Fruit fly (Drosophila melanogaster) whole organism, embryonic: Measurements from ENCODE around the gene fwd.

Source experiments
- Asciz ChIP-seq: fragments of 200-800 bp; sonication (Bioruptor generic); optimal IDR thresholded peaks from 2 replicates; lab custom pipeline; 2017; ENCODE audit warnings: missing biosample characterization, mild to moderate bottlenecking, missing genetic modification characterization, missing genetic modification reagents
- Bgb ChIP-seq: fragments of 200-800 bp; sonication (Bioruptor generic); IDR thresholded peaks from 2 replicates; pipeline ENCODE4 v1.3.6; 2022; ENCODE audit warnings: missing biosample characterization, missing genetic modification characterization; ENCODE audit not compliant: partially characterized antibody
- BtbVII ChIP-seq: fragments of 200-800 bp; sonication (Bioruptor generic); optimal IDR thresholded peaks from 3 replicates; lab custom pipeline; 2017; ENCODE audit warnings: missing biosample characterization, mild to moderate bottlenecking, missing genetic modification characterization
- CG10147 ChIP-seq: fragments of 200-800 bp; sonication (Bioruptor generic); optimal IDR thresholded peaks from 2 replicates; lab custom pipeline; 2019; ENCODE audit warnings: missing biosample characterization, mild to moderate bottlenecking, missing genetic modification characterization, moderate library complexity
- CG10366 ChIP-seq: fragments of 200-800 bp; sonication (Bioruptor generic); IDR thresholded peaks from 2 replicates; pipeline ENCODE4 v1.3.6; 2022; ENCODE audit warnings: missing biosample characterization, missing genetic modification characterization
- CG11085 ChIP-seq: fragments of 200-800 bp; sonication (Bioruptor generic); IDR thresholded peaks from 2 replicates; pipeline ENCODE4 v1.3.6; 2022; ENCODE audit warnings: missing biosample characterization, missing genetic modification characterization
- CG11247 ChIP-seq: fragments of 200-800 bp; sonication (Bioruptor generic); IDR thresholded peaks from 2 replicates; pipeline ENCODE4 v1.3.6; 2022; ENCODE audit warnings: missing biosample characterization, missing genetic modification characterization
- CG1233 ChIP-seq: fragments of 200-800 bp; sonication (Bioruptor generic); optimal IDR thresholded peaks from 4 replicates; lab custom pipeline; 2018; ENCODE audit warnings: missing biosample characterization, mild to moderate bottlenecking, missing genetic modification characterization
- CG14710 ChIP-seq: fragments of 200-800 bp; sonication (Bioruptor generic); optimal IDR thresholded peaks from 3 replicates; lab custom pipeline; 2019; ENCODE audit warnings: missing biosample characterization, mild to moderate bottlenecking, missing genetic modification characterization, moderate library complexity
- CG15073 ChIP-seq: fragments of 200-800 bp; sonication (Bioruptor generic); optimal IDR thresholded peaks from 2 replicates; lab custom pipeline; 2016; ENCODE audit warnings: missing biosample characterization, missing genetic modification characterization
- CG15514 ChIP-seq: fragments of 200-800 bp; sonication (Bioruptor generic); optimal IDR thresholded peaks from 3 replicates; lab custom pipeline; 2017; ENCODE audit warnings: missing biosample characterization, missing genetic modification characterization, mild to moderate bottlenecking, moderate library complexity, missing genetic modification reagents
- CG15601 ChIP-seq: fragments of 200-800 bp; sonication (Bioruptor generic); optimal IDR thresholded peaks from 3 replicates; lab custom pipeline; 2019; ENCODE audit warnings: missing biosample characterization, mild to moderate bottlenecking, missing genetic modification characterization, moderate library complexity
- CG17361 ChIP-seq: fragments of 200-800 bp; sonication (Bioruptor generic); IDR thresholded peaks from 3 replicates; pipeline ENCODE4 v1.3.6; 2022; ENCODE audit warnings: missing biosample characterization, missing genetic modification characterization
- CG17829 ChIP-seq: fragments of 200-800 bp; optimal IDR thresholded peaks from 2 replicates; lab custom pipeline; 2019; ENCODE audit warnings: missing biosample characterization, mild to moderate bottlenecking, missing genetic modification characterization, moderate library complexity
- CG1832 ChIP-seq: fragments of 200-800 bp; sonication (Bioruptor generic); optimal IDR thresholded peaks from 2 replicates; lab custom pipeline; 2017; ENCODE audit warnings: missing biosample characterization, mild to moderate bottlenecking, missing genetic modification characterization, inconsistent platforms
- CG18764 ChIP-seq: fragments of 200-800 bp; sonication (Bioruptor generic); optimal IDR thresholded peaks from 3 replicates; lab custom pipeline; 2016; ENCODE audit warnings: missing biosample characterization, missing genetic modification characterization
- CG2712 ChIP-seq: fragments of 200-800 bp; optimal IDR thresholded peaks from 3 replicates; lab custom pipeline; 2019; ENCODE audit warnings: missing biosample characterization, mild to moderate bottlenecking, missing genetic modification characterization, moderate library complexity
- CG32772 ChIP-seq: fragments of 200-800 bp; sonication (Bioruptor generic); IDR thresholded peaks from 2 replicates; pipeline ENCODE4 v1.3.6; 2022; ENCODE audit warnings: missing biosample characterization, missing genetic modification characterization
- CG34422 ChIP-seq: fragments of 200-800 bp; sonication (Bioruptor generic); IDR thresholded peaks from 3 replicates; pipeline ENCODE4 v1.3.6; 2022; ENCODE audit warnings: missing biosample characterization, missing genetic modification characterization
- CG3838 ChIP-seq: fragments of 200-800 bp; sonication (Bioruptor generic); optimal IDR thresholded peaks from 3 replicates; lab custom pipeline; 2016; ENCODE audit warnings: missing biosample characterization, missing genetic modification characterization
- CG7987 ChIP-seq: fragments of 200-800 bp; sonication (Bioruptor generic); optimal IDR thresholded peaks from 2 replicates; lab custom pipeline; 2018; ENCODE audit warnings: missing biosample characterization, mild to moderate bottlenecking, missing genetic modification characterization, moderate library complexity
- CG9876 ChIP-seq: fragments of 200-800 bp; sonication (Bioruptor generic); optimal IDR thresholded peaks from 2 replicates; lab custom pipeline; 2016; ENCODE audit warnings: missing biosample characterization, missing genetic modification characterization
- Camta ChIP-seq: fragments of 200-800 bp; sonication (Bioruptor generic); optimal IDR thresholded peaks from 2 replicates; lab custom pipeline; 2016; ENCODE audit warnings: missing biosample characterization, missing genetic modification characterization
- CrebB ChIP-seq: fragments of 200-800 bp; sonication (Bioruptor generic); optimal IDR thresholded peaks from 3 replicates; lab custom pipeline; 2018; ENCODE audit warnings: missing biosample characterization, mild to moderate bottlenecking, missing genetic modification characterization
- D ChIP-seq, 2 experiments: fragments of 200-800 bp in 1 of 2; fragments of >200 bp in 1 of 2; sonication (Bioruptor generic) in 1 of 2; optimal IDR thresholded peaks; 2 replicates in 1 of 2; 3 replicates in 1 of 2; lab custom pipeline; 2017; ENCODE audit warnings: mild to moderate bottlenecking in 1 of 2, missing biosample characterization in 1 of 2, missing genetic modification characterization in 1 of 2, missing genetic modification reagents in 1 of 2
- Deaf1 ChIP-seq: fragments of 200-800 bp; optimal IDR thresholded peaks from 3 replicates; lab custom pipeline; 2019; ENCODE audit warnings: missing biosample characterization, mild to moderate bottlenecking, missing genetic modification characterization, moderate library complexity
- Dek ChIP-seq: fragments of 200-800 bp; sonication (Bioruptor generic); optimal IDR thresholded peaks from 3 replicates; lab custom pipeline; 2019; ENCODE audit warnings: missing biosample characterization, mild to moderate bottlenecking, missing genetic modification characterization, moderate library complexity
- Doc3 ChIP-seq: fragments of 200-800 bp; sonication (Bioruptor generic); IDR thresholded peaks from 3 replicates; pipeline ENCODE4 v1.3.6; 2022; ENCODE audit warnings: missing biosample characterization, missing genetic modification characterization; ENCODE audit not compliant: partially characterized antibody
- Dref ChIP-seq: fragments of 200-800 bp; sonication (Bioruptor generic); IDR thresholded peaks from 2 replicates; pipeline ENCODE4 v1.3.6; 2022; ENCODE audit warnings: missing biosample characterization, missing genetic modification characterization
- Fer1 ChIP-seq: fragments of 200-800 bp; sonication (Bioruptor generic); optimal IDR thresholded peaks from 2 replicates; lab custom pipeline; 2017; ENCODE audit warnings: missing biosample characterization, mild to moderate bottlenecking, missing genetic modification characterization
- MESR4 ChIP-seq: fragments of 200-800 bp; sonication (Bioruptor generic); optimal IDR thresholded peaks from 2 replicates; lab custom pipeline; 2018; ENCODE audit warnings: missing biosample characterization, mild to moderate bottlenecking, missing genetic modification characterization, moderate library complexity
- TFAM ChIP-seq: fragments of 200-800 bp; sonication (Bioruptor generic); optimal IDR thresholded peaks from 2 replicates; lab custom pipeline; 2017; ENCODE audit warnings: missing biosample characterization, missing genetic modification characterization, inconsistent platforms
- bigmax ChIP-seq: fragments of 200-800 bp; sonication (Bioruptor generic); optimal IDR thresholded peaks from 2 replicates; lab custom pipeline; 2018; ENCODE audit warnings: missing biosample characterization, mild to moderate bottlenecking, missing genetic modification characterization
- bowl ChIP-seq: fragments of 200-800 bp; sonication (Bioruptor generic); IDR thresholded peaks from 2 replicates; pipeline ENCODE4 v1.3.6; 2022; ENCODE audit warnings: missing biosample characterization, missing genetic modification characterization
- br ChIP-seq: fragments of >200 bp; optimal IDR thresholded peaks from 2 replicates; lab custom pipeline; 2017
- chinmo ChIP-seq: fragments of 200-800 bp; sonication (Bioruptor generic); IDR thresholded peaks from 4 replicates; pipeline ENCODE4 v1.3.6; 2022; ENCODE audit warnings: missing biosample characterization, missing genetic modification characterization; ENCODE audit not compliant: partially characterized antibody
- gt ChIP-seq: fragments of 200-800 bp; sonication (Bioruptor generic); IDR thresholded peaks from 2 replicates; pipeline ENCODE4 v1.3.6; 2022; ENCODE audit warnings: missing biosample characterization, missing genetic modification characterization
- inv ChIP-seq: fragments of 200-800 bp; sonication (Bioruptor generic); IDR thresholded peaks from 2 replicates; pipeline ENCODE4 v1.3.6; 2022; ENCODE audit warnings: missing biosample characterization, missing genetic modification characterization; ENCODE audit not compliant: partially characterized antibody
- jing ChIP-seq: fragments of 200-800 bp; sonication (Bioruptor generic); optimal IDR thresholded peaks from 2 replicates; lab custom pipeline; 2018; ENCODE audit warnings: missing biosample characterization, mild to moderate bottlenecking, missing genetic modification characterization
- ken ChIP-seq: fragments of 200-800 bp; sonication (Bioruptor generic); IDR thresholded peaks from 3 replicates; pipeline ENCODE4 v1.3.6; 2022; ENCODE audit warnings: missing biosample characterization, missing genetic modification characterization
- knrl ChIP-seq: fragments of 200-800 bp; sonication (Bioruptor generic); IDR thresholded peaks from 3 replicates; pipeline ENCODE4 v1.3.6; 2022; ENCODE audit warnings: missing biosample characterization, missing genetic modification characterization; ENCODE audit not compliant: partially characterized antibody
- lilli ChIP-seq: fragments of 200-800 bp; sonication (Bioruptor generic); optimal IDR thresholded peaks from 3 replicates; lab custom pipeline; 2016; ENCODE audit warnings: missing biosample characterization, missing genetic modification characterization
- mld ChIP-seq: fragments of 200-800 bp; sonication (Bioruptor generic); IDR thresholded peaks from 3 replicates; pipeline ENCODE4 v1.3.6; 2022; ENCODE audit warnings: missing biosample characterization, missing genetic modification characterization; ENCODE audit not compliant: partially characterized antibody
- nmo ChIP-seq: fragments of 200-800 bp; sonication (Bioruptor generic); optimal IDR thresholded peaks from 2 replicates; lab custom pipeline; 2018; ENCODE audit warnings: missing biosample characterization, mild to moderate bottlenecking, missing genetic modification characterization, moderate library complexity
- otp ChIP-seq: fragments of 200-800 bp; sonication (Bioruptor generic); IDR thresholded peaks from 3 replicates; pipeline ENCODE4, ENCODE4 v1.3.6; 2022; ENCODE audit warnings: missing biosample characterization, missing genetic modification characterization
- scrt ChIP-seq: fragments of 200-800 bp; sonication (Bioruptor generic); optimal IDR thresholded peaks from 2 replicates; lab custom pipeline; 2018; ENCODE audit warnings: missing biosample characterization, mild to moderate bottlenecking, missing genetic modification characterization, moderate library complexity
- so ChIP-seq: fragments of 200-800 bp; sonication (Bioruptor generic); IDR thresholded peaks from 3 replicates; pipeline ENCODE4 v1.3.6; 2022; ENCODE audit warnings: missing biosample characterization, missing genetic modification characterization
- trem ChIP-seq: fragments of 200-800 bp; optimal IDR thresholded peaks from 3 replicates; lab custom pipeline; 2019; ENCODE audit warnings: missing biosample characterization, mild to moderate bottlenecking, missing genetic modification characterization, moderate library complexity
- wor ChIP-seq: fragments of 200-800 bp; sonication (Bioruptor generic); IDR thresholded peaks from 2 replicates; pipeline ENCODE4 v1.3.6; 2022; ENCODE audit warnings: missing biosample characterization, missing genetic modification characterization

Gene fwd

dm6 chr3L:350651-351228, 31.1 kb upstream of the fwd start (continued):
- TF ChIP-seq Camta (GFP tag; lab: Kevin White, UChicago) = peak; percentile 61
- TF ChIP-seq Asciz (GFP tag; lab: Kevin White, UChicago) = peak; percentile 37
- peak; percentile 75 for TF ChIP-seq lilli
- peak; percentile 60 for TF ChIP-seq wor (GFP tag; lab: Robert Waterston, UW)
- peak; percentile 61 for TF ChIP-seq trem (tag; lab: Kevin White, UChicago)
- peak; percentile 70 for TF ChIP-seq CG11085
- TF ChIP-seq CG1233 (GFP tag; lab: Kevin White, UChicago) = peak; percentile 73
- peak; percentile 69; the same call in 1 of the 3 replicates for TF ChIP-seq so (GFP tag; lab: Robert Waterston, UW)
- peak; percentile 67; the same call in 1 of the 3 replicates for TF ChIP-seq otp (GFP tag; lab: Robert Waterston, UW)
- peak; percentile 70 for TF ChIP-seq CG14710 (tag; lab: Kevin White, UChicago)
- TF ChIP-seq Bgb (GFP tag; lab: Robert Waterston, UW) = no peak
- TF ChIP-seq chinmo = no peak
- no peak for TF ChIP-seq CG15601 (tag; lab: Kevin White, UChicago)
- TF ChIP-seq CG15073 = no peak
- TF ChIP-seq D (optimal IDR thresholded peaks at IDR 0.05; lab: Kevin White, UChicago) = no peak
- TF ChIP-seq D (GFP tag; optimal IDR thresholded peaks at IDR 0.05; lab: Kevin White, UChicago) = no peak
- TF ChIP-seq CG15514 (GFP tag; lab: Kevin White, UChicago) = peak; percentile 43
- no peak for TF ChIP-seq mld (GFP tag; lab: Robert Waterston, UW)
- no peak for TF ChIP-seq CG7987
- TF ChIP-seq Doc3 (GFP tag; lab: Robert Waterston, UW) = no peak
- no peak for TF ChIP-seq Dref (GFP tag; lab: Robert Waterston, UW)
- TF ChIP-seq CG10147 = peak; percentile 75
- TF ChIP-seq CG1832 (GFP tag; lab: Kevin White, UChicago) = no peak
- peak; percentile 68 for TF ChIP-seq CG18764
- TF ChIP-seq CG11247 = peak; percentile 83
- TF ChIP-seq CrebB (tag; lab: Kevin White, UChicago) = no peak
- no peak for TF ChIP-seq inv (GFP tag; lab: Robert Waterston, UW)
- TF ChIP-seq MESR4 = no peak
- no peak for TF ChIP-seq bigmax (GFP tag; lab: Kevin White, UChicago)
- peak; percentile 64 for TF ChIP-seq Dek (tag; lab: Kevin White, UChicago)
- no peak for TF ChIP-seq TFAM (GFP tag; lab: Kevin White, UChicago)
- TF ChIP-seq CG3838 (GFP tag; lab: Kevin White, UChicago) = no peak
- peak; percentile 77; the same call in 2 of the 3 replicates for TF ChIP-seq ken
- peak; percentile 75 for TF ChIP-seq CG17829
- no peak for TF ChIP-seq knrl (GFP tag; lab: Robert Waterston, UW)
- peak; percentile 78 for TF ChIP-seq CG34422 (GFP tag; lab: Robert Waterston, UW)
- TF ChIP-seq BtbVII (GFP tag; lab: Kevin White, UChicago) = peak; percentile 33
- peak; percentile 89 for TF ChIP-seq CG17361 (GFP tag; lab: Robert Waterston, UW)
- TF ChIP-seq scrt = no peak
- TF ChIP-seq CG10366 (GFP tag; lab: Robert Waterston, UW) = peak; percentile 65
- no peak for TF ChIP-seq jing (GFP tag; lab: Kevin White, UChicago)
- TF ChIP-seq bowl = no peak
- no peak for TF ChIP-seq CG9876 (GFP tag; lab: Kevin White, UChicago)
- peak; percentile 87 for TF ChIP-seq CG2712 (tag; lab: Kevin White, UChicago)
- TF ChIP-seq br (lab: Kevin White, UChicago) = no peak
- TF ChIP-seq Fer1 (GFP tag; lab: Kevin White, UChicago) = peak; percentile 79
- TF ChIP-seq CG32772 (GFP tag; lab: Robert Waterston, UW) = peak; percentile 77
- TF ChIP-seq gt (GFP tag; lab: Robert Waterston, UW) = peak; percentile 61
- peak; percentile 67 for TF ChIP-seq nmo
- TF ChIP-seq Deaf1 = no peak
